Worm (Caenorhabditis elegans): Measurements from ENCODE around the gene C06E7.88.

C06E7.88 gene

ce11 chrIV:5867189-5867588 is at the start of gene C06E7.88:
Gene C06E7.88, minus strand, starts transcription at chrIV:5867289.
- TF ChIP-seq ceh-34 (tag; optimal IDR thresholded peaks at IDR 0.05) (no peak), dve-1 (tag; optimal IDR thresholded peaks at IDR 0.05) (no peak), rnt-1 (tag; optimal IDR thresholded peaks at IDR 0.05) (no peak), ceh-45 (GFP tag; IDR thresholded peaks at IDR 0.05) (no peak), che-1 (tag; optimal IDR thresholded peaks at IDR 0.05) (no peak), ztf-16 (tag; optimal IDR thresholded peaks at IDR 0.05) (no peak), fkh-10 (GFP tag; optimal IDR thresholded peaks at IDR 0.05) (no peak), hlh-6 (tag; optimal IDR thresholded peaks at IDR 0.05) (no peak), pros-1 (tag; optimal IDR thresholded peaks at IDR 0.05) (no peak), pqm-1 (tag; optimal IDR thresholded peaks at IDR 0.05) (no peak), unc-3 (GFP tag; conservative IDR thresholded peaks at IDR 0.05) (no peak), unc-3 (tag; optimal IDR thresholded peaks at IDR 0.05) (no peak), tbx-2 (tag; optimal IDR thresholded peaks at IDR 0.05) (no peak), F13H6.1 (tag; optimal IDR thresholded peaks at IDR 0.05) (no peak), ahr-1 (tag; optimal IDR thresholded peaks at IDR 0.05) (no peak), elt-2 (tag; optimal IDR thresholded peaks at IDR 0.05) (no peak), ref-2 (tag; optimal IDR thresholded peaks at IDR 0.05) (no peak), fax-1 (tag; optimal IDR thresholded peaks at IDR 0.05) (no peak)

- TF ChIP-seq ceh-34 (tag; optimal IDR thresholded peaks at IDR 0.05) (no peak), unc-42 (tag; optimal IDR thresholded peaks at IDR 0.05) (peak; percentile 91)
Observed at ce11 chrIV:5915152-5915551, 48.1 kb upstream of the C06E7.88 start.

ce11 chrIV:5903305-5903778 is 36.3 kb upstream of the C06E7.88 start, which contains the start of gene H04M03.12:
Gene H04M03.12, minus strand, starts transcription at chrIV:5903355.
- peak; percentile 53 for TF ChIP-seq nfya-1 (tag; optimal IDR thresholded peaks at IDR 0.05)
- TF ChIP-seq pag-3 (tag; optimal IDR thresholded peaks at IDR 0.05; ENCODE audit: borderline replicate concordance), result no peak

- TF ChIP-seq elt-2 (tag; optimal IDR thresholded peaks at IDR 0.05), result no peak
- peak; percentile 85 for TF ChIP-seq unc-42 (tag; optimal IDR thresholded peaks at IDR 0.05)
Observed at ce11 chrIV:5902730-5903129, 35.6 kb upstream of the C06E7.88 start.

ce11 chrIV:5896341-5896740 is 29.3 kb upstream of the C06E7.88 start, which contains the start of gene pck-3:
Gene pck-3, plus strand, starts transcription at chrIV:5896641.
- TF ChIP-seq C08G9.2 (tag; optimal IDR thresholded peaks at IDR 0.05), result no peak
- TF ChIP-seq ets-4 (tag; optimal IDR thresholded peaks at IDR 0.05), result no peak
- TF ChIP-seq syd-9 (tag; optimal IDR thresholded peaks at IDR 0.05), result no peak
- TF ChIP-seq eyg-1 (tag; optimal IDR thresholded peaks at IDR 0.05), result no peak
- TF ChIP-seq ahr-1 (tag; optimal IDR thresholded peaks at IDR 0.05), result no peak
- no peak for TF ChIP-seq ceh-48 (tag; optimal IDR thresholded peaks at IDR 0.05)
- TF ChIP-seq sox-2 (GFP tag; IDR thresholded peaks at IDR 0.05), result no peak
- no peak for TF ChIP-seq pax-1 (tag; optimal IDR thresholded peaks at IDR 0.05)
- TF ChIP-seq pha-2 (tag; optimal IDR thresholded peaks at IDR 0.05), result no peak

ce11 chrIV:5895190-5895589 is 28.1 kb upstream of the C06E7.88 start, which contains the start of gene nspb-6:
Gene nspb-6, plus strand, starts transcription at chrIV:5895490.
- TF ChIP-seq ceh-14 (tag; optimal IDR thresholded peaks at IDR 0.05) (no peak), ceh-2 (tag; optimal IDR thresholded peaks at IDR 0.05) (no peak), ttx-3 (tag; optimal IDR thresholded peaks at IDR 0.05) (no peak), C38D4.7 (GFP tag; optimal IDR thresholded peaks at IDR 0.05) (no peak), fkh-10 (GFP tag; optimal IDR thresholded peaks at IDR 0.05) (no peak), ahr-1 (tag; optimal IDR thresholded peaks at IDR 0.05) (no peak), eyg-1 (tag; optimal IDR thresholded peaks at IDR 0.05) (no peak), pha-4 (tag; optimal IDR thresholded peaks at IDR 0.05) (no peak), unc-86 (tag; optimal IDR thresholded peaks at IDR 0.05) (no peak), lin-11 (tag; optimal IDR thresholded peaks at IDR 0.05) (no peak), ceh-24 (tag; optimal IDR thresholded peaks at IDR 0.05) (no peak), Y22D7AL.16 (tag; optimal IDR thresholded peaks at IDR 0.05) (no peak), ceh-19 (GFP tag; optimal IDR thresholded peaks at IDR 0.05) (no peak), hlh-13 (GFP tag; optimal IDR thresholded peaks at IDR 0.05) (no peak)
